Fruit fly (Drosophila melanogaster): ENCODE measurements around the gene CG32119.

CG32119 gene

dm6 chr3L:13237056-13237455 is 11.4 kb downstream of the CG32119 start (continued):
- TF ChIP-seq ken (GFP tag; IDR thresholded peaks at IDR 0.05) (no peak), CG33557 (GFP tag; optimal IDR thresholded peaks at IDR 0.05) (no peak), CG2875 (GFP tag; optimal IDR thresholded peaks at IDR 0.05) (no peak), Dbx (GFP tag; IDR thresholded peaks at IDR 0.05) (no peak), Ada2b (GFP tag; IDR thresholded peaks at IDR 0.05) (no peak), fd102C (GFP tag; optimal IDR thresholded peaks at IDR 0.05) (no peak), trem (tag; optimal IDR thresholded peaks at IDR 0.05) (no peak), vfl (GFP tag; optimal IDR thresholded peaks at IDR 0.05) (no peak), CG1602 (GFP tag; optimal IDR thresholded peaks at IDR 0.05) (no peak), CG4424 (GFP tag; optimal IDR thresholded peaks at IDR 0.05) (peak; percentile 8), fd3F (GFP tag; optimal IDR thresholded peaks at IDR 0.05) (no peak), Ssrp (tag; optimal IDR thresholded peaks at IDR 0.05) (peak; percentile 31), Hr78 (GFP tag; optimal IDR thresholded peaks at IDR 0.05) (no peak), CG2116 (GFP tag; optimal IDR thresholded peaks at IDR 0.05) (no peak), Chrac-16 (GFP tag; optimal IDR thresholded peaks at IDR 0.05) (no peak), CG34376 (GFP tag; optimal IDR thresholded peaks at IDR 0.05) (no peak), CG14860 (GFP tag; IDR thresholded peaks at IDR 0.05; ENCODE audit: partially characterized antibody) (no peak), CG18764 (GFP tag; optimal IDR thresholded peaks at IDR 0.05) (no peak), CG2202 (tag; optimal IDR thresholded peaks at IDR 0.05) (no peak), pzg (GFP tag; optimal IDR thresholded peaks at IDR 0.05) (no peak), chm (GFP tag; IDR thresholded peaks at IDR 0.05) (no peak), Trl (optimal IDR thresholded peaks at IDR 0.05) (peak; percentile 47 to 69), Trl (GFP tag; optimal IDR thresholded peaks at IDR 0.05) (no peak), CG10147 (GFP tag; optimal IDR thresholded peaks at IDR 0.05) (peak; percentile 20), CG7839 (tag; optimal IDR thresholded peaks at IDR 0.05) (peak; percentile 52), CG4328 (GFP tag; optimal IDR thresholded peaks at IDR 0.05) (no peak), ap (GFP tag; IDR thresholded peaks at IDR 0.05) (no peak), CG1233 (GFP tag; optimal IDR thresholded peaks at IDR 0.05) (no peak), Atf6 (GFP tag; IDR thresholded peaks at IDR 0.05) (no peak), Blimp-1 (GFP tag; optimal IDR thresholded peaks at IDR 0.05) (peak; percentile 42), CG11504 (tag; optimal IDR thresholded peaks at IDR 0.05) (peak; percentile 55), sc (optimal IDR thresholded peaks at IDR 0.05) (no peak), sc (GFP tag; optimal IDR thresholded peaks at IDR 0.05) (no peak), ac (GFP tag; optimal IDR thresholded peaks at IDR 0.05) (no peak), Spps (tag; optimal IDR thresholded peaks at IDR 0.05) (no peak), gfzf (GFP tag; optimal IDR thresholded peaks at IDR 0.05) (no peak), gem (tag; optimal IDR thresholded peaks at IDR 0.05) (peak; percentile 51), pan (optimal IDR thresholded peaks at IDR 0.05) (no peak), pan (GFP tag; optimal IDR thresholded peaks at IDR 0.05 in 1 of 2, IDR thresholded peaks at IDR 0.05 in 1 of 2) (no peak), prd (optimal IDR thresholded peaks at IDR 0.05) (no peak), prd (GFP tag; IDR thresholded peaks at IDR 0.05) (peak; percentile 37; the same call in 1 of the 3 replicates), Sox102F (GFP tag; optimal IDR thresholded peaks at IDR 0.05) (no peak), fd64A (GFP tag; optimal IDR thresholded peaks at IDR 0.05) (no peak), CG12104 (GFP tag; optimal IDR thresholded peaks at IDR 0.05) (no peak), Doc3 (GFP tag; IDR thresholded peaks at IDR 0.05; ENCODE audit: partially characterized antibody) (no peak), pnt (GFP tag; optimal IDR thresholded peaks at IDR 0.05) (no peak), CG14710 (tag; optimal IDR thresholded peaks at IDR 0.05) (peak; percentile 37), nau (GFP tag; optimal IDR thresholded peaks at IDR 0.05) (no peak), dysf (GFP tag; IDR thresholded peaks at IDR 0.05) (no peak), CG8924 (tag; optimal IDR thresholded peaks at IDR 0.05) (peak; percentile 34), NC2α (GFP tag; optimal IDR thresholded peaks at IDR 0.05) (no peak), CG10979 (tag; optimal IDR thresholded peaks at IDR 0.05) (peak; percentile 52)

Data from whole organism, embryonic.